Worm (Caenorhabditis elegans) whole organism, L4/young adult: Measurements from ENCODE around the gene atf-6.

Source experiments
- dao-5 ChIP-seq: sonication (generic microtip); optimal IDR thresholded peaks from 2 replicates; lab custom pipeline; 2016; ENCODE audit warnings: missing genotype, missing genetic modification characterization, moderate library complexity, missing compliant biosample characterization
- him-1 ChIP-seq: sonication (generic microtip); optimal IDR thresholded peaks from 2 replicates; lab custom pipeline; 2016; ENCODE audit warnings: missing genotype, missing genetic modification reagents, missing genetic modification characterization, missing compliant biosample characterization

ce11 chrX:12512472-12513137 lies 31.9 kb downstream of the atf-6 start:
- TF ChIP-seq him-1 (tag; lab: Kevin White, UChicago) (no peak), dao-5 (tag; lab: Kevin White, UChicago) (no peak)
